Worm (Caenorhabditis elegans) whole organism, L2 larva: Measurements from ENCODE around the gene cul-5.

Source experiments
- blmp-1 ChIP-seq: sonication (generic microtip); optimal IDR thresholded peaks from 2 replicates; lab custom pipeline; 2017; ENCODE audit warnings: missing genetic modification characterization, mild to moderate bottlenecking, missing compliant biosample characterization, antibody characterized with exemption, moderate library complexity; ENCODE audit not compliant: insufficient read depth
- mbf-1 ChIP-seq: sonication (generic microtip); optimal IDR thresholded peaks from 2 replicates; lab custom pipeline; 2017; ENCODE audit warnings: missing biosample characterization, missing genetic modification characterization
- mdl-1 ChIP-seq, 2 experiments: fragments of 150-350 bp in 1 of 2; sonication (generic microtip) in 1 of 2; optimal IDR thresholded peaks; 2 replicates each; lab custom pipeline; 2017; ENCODE audit warnings: missing biosample characterization in 2 of 2, missing genetic modification characterization in 2 of 2
- nhr-11 ChIP-seq: fragments of 150-350 bp; optimal IDR thresholded peaks from 2 replicates; lab custom pipeline; 2014; ENCODE audit warnings: missing biosample characterization, missing genetic modification characterization
- nhr-237 ChIP-seq: fragments of 150-350 bp; optimal IDR thresholded peaks from 2 replicates; lab custom pipeline; 2014; ENCODE audit warnings: missing biosample characterization, missing genetic modification characterization

DNA sequence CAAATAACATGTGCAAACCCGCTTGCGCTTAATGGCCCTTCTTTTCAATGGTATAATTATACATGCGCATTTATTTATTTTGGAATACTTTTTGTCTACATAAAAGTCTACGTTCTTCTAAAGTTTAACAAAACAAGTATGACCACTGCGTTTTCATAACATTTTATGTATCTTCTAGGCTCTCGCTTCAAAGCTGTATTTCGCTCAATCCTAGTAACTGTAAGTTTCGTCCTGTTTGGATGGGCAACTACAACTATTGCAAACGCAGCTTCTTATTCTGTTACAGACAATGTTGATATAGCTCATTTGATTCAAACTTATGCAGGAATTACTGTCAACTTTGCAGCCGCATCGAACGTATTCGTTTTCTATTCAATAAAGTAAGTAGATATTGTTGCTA lies 29.6 kb upstream of the cul-5 start, which contains the start of gene srsx-27:
- TF ChIP-seq nhr-11 (no peak), blmp-1 (tag; lab: Kevin White, UChicago) (no peak), mbf-1 (tag; lab: Kevin White, UChicago) (no peak), nhr-237 (tag; lab: Kevin White, UChicago) (no peak), mdl-1 (tag; optimal IDR thresholded peaks at IDR 0.05; lab: Kevin White, UChicago) (no peak)
